Worm (Caenorhabditis elegans) whole organism, L4 larva: ENCODE measurements around the gene fbxa-166.

Source experiments
- F10B5.3 ChIP-seq: sonication (generic microtip); optimal IDR thresholded peaks from 2 replicates; lab custom pipeline; 2016; ENCODE audit warnings: mild to moderate bottlenecking, missing genetic modification characterization, missing compliant biosample characterization
- ceh-82 ChIP-seq: sonication (generic microtip); optimal IDR thresholded peaks from 2 replicates; lab custom pipeline; 2017; ENCODE audit warnings: missing biosample characterization, missing genetic modification characterization
- dve-1 ChIP-seq: sonication (generic microtip); optimal IDR thresholded peaks from 2 replicates; lab custom pipeline; 2017; ENCODE audit warnings: antibody characterized with exemption, mild to moderate bottlenecking, missing genetic modification characterization, missing compliant biosample characterization; ENCODE audit not compliant: insufficient read depth
- nhr-42 ChIP-seq: fragments of 200-800 bp; sonication (Bioruptor generic); IDR thresholded peaks from 2 replicates; pipeline ENCODE4 v1.3.6; 2022; ENCODE audit warnings: missing genetic modification characterization, missing compliant biosample characterization
- nhr-76 ChIP-seq: fragments of 150-350 bp; optimal IDR thresholded peaks from 2 replicates; lab custom pipeline; 2014; ENCODE audit warnings: missing biosample characterization, missing genetic modification characterization
- snpc-4 ChIP-seq: fragments of 150-350 bp; optimal IDR thresholded peaks from 2 replicates; lab custom pipeline; 2014; ENCODE audit warnings: missing biosample characterization, missing genetic modification characterization
- unc-130 ChIP-seq: sonication (generic microtip); optimal IDR thresholded peaks from 2 replicates; lab custom pipeline; 2016; ENCODE audit warnings: missing genetic modification reagents, missing genetic modification characterization, missing compliant biosample characterization

DNA sequence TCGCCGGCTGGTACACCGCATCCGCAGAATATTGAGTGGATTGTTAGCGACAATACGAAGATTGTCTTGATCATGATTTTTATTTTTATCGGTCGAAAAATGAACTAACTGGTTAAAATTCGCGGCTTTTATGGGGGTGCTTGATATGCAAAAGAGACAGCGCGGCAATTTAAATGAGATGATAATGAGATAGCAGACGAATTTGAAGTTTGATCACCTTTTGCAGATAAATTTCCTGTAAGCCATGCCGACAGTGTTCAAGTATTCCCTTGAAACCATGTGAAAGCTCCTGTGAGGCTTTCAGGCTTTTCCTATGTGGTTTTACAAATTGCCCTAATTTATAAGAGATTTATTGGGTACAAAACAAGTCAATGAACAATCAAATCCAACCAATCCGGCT, 27.4 kb upstream of the fbxa-166 start, which contains the start of gene ZC204.17:
- TF ChIP-seq dve-1: no peak
- no peak for TF ChIP-seq snpc-4 (tag; lab: Kevin White, UChicago)
- no peak for TF ChIP-seq nhr-42
- no peak for TF ChIP-seq ceh-82 (tag; lab: Kevin White, UChicago)
- TF ChIP-seq nhr-76 (tag; lab: Kevin White, UChicago): no peak
- TF ChIP-seq F10B5.3: no peak
- no peak for TF ChIP-seq unc-130
